Fruit fly (Drosophila melanogaster): ENCODE results near the gene NijC.

dm6 chr3R:12719627-12720343 is 24.9 kb downstream of the NijC start:
- TF ChIP-seq CG11762 (GFP tag; optimal IDR thresholded peaks at IDR 0.05; ENCODE audit: insufficient read depth) (no peak), CG11902 (GFP tag; optimal IDR thresholded peaks at IDR 0.05) (peak; percentile 25), Gug (GFP tag; IDR thresholded peaks at IDR 0.05) (no peak), CG32006 (GFP tag; optimal IDR thresholded peaks at IDR 0.05) (peak; percentile 72), vri (GFP tag; optimal IDR thresholded peaks at IDR 0.05) (peak; percentile 46), Sox14 (GFP tag; optimal IDR thresholded peaks at IDR 0.05) (peak; percentile 9), CG8632 (GFP tag; optimal IDR thresholded peaks at IDR 0.05) (peak; percentile 80), CG10631 (GFP tag; optimal IDR thresholded peaks at IDR 0.05) (peak; percentile 55), CG6854 (GFP tag; optimal IDR thresholded peaks at IDR 0.05) (peak; percentile 55)

Measured in whole organism, prepupa.